Comparison of ENCODE assay signal across 2 fruit fly cellular contexts in the genomic region with DNA sequence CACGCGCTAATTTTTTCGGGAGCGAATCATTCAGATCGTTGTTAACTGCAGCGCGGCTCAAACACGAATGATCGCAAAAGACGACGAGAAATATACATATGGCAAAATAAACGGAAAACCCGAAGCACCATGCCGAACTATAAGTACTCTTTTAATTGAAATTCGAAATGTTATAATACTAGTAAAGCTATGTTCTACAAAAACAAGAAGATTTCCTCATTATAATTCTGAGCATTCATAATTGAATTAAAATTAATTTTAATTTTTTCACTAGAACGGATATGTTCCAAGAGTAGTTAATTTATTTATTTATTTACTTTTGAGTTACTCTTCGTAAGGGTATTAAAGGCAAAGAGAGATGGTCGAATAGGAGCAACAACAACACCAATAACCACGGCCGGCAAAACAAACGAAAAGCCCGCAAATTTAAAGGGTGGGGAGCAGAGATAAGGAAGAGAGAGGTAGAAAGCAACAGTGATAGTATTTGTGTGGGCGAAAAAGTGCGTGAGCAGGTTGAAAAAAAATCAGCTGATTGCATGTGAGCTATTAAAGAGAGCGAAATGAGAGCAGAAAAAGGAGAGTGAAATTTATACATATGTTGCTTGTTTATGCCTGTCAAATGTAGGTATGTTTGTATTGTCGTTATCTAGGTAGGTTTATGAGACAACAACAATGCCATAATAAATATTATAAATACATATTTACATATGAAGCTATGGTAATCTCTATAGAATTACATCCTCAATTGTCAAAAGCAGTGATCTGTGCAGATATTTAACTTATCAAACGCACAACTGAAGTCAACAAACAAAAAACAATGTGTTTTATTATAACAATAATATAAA.
TF ChIP-seq lines count a peak whose summit lies in the region.

No protein-coding gene starts in this region.

TF ChIP-seq in whole organism, embryonic, 481 proteins besides CTCF, POLR2A, EP300 and RAD21 (continued from another document and continues in another):
- peak; percentile 71; the same call in 2 of the 3 replicates for TF ChIP-seq CG11456 (GFP tag; IDR thresholded peaks at IDR 0.05; lab: Robert Waterston, UW)
- no peak for TF ChIP-seq CG13894 (tag; optimal IDR thresholded peaks at IDR 0.05; lab: Kevin White, UChicago)
- no peak for TF ChIP-seq CG16779 (GFP tag; IDR thresholded peaks at IDR 0.05; lab: Robert Waterston, UW)
- TF ChIP-seq danr (GFP tag; IDR thresholded peaks at IDR 0.05; lab: Robert Waterston, UW): peak; percentile 68; the same call in 1 of the 2 replicates
- no peak for TF ChIP-seq Antp (GFP tag; optimal IDR thresholded peaks at IDR 0.05; lab: Kevin White, UChicago)
- no peak for TF ChIP-seq MESR4 (GFP tag; optimal IDR thresholded peaks at IDR 0.05; lab: Kevin White, UChicago)
- no peak for TF ChIP-seq Doc2 (GFP tag; IDR thresholded peaks at IDR 0.05; lab: Robert Waterston, UW)
- peak; percentile 49 for TF ChIP-seq sug (tag; optimal IDR thresholded peaks at IDR 0.05; lab: Kevin White, UChicago)
- peak; percentile 69; the same call in 2 of the 3 replicates for TF ChIP-seq ase (GFP tag; IDR thresholded peaks at IDR 0.05; lab: Robert Waterston, UW)
- TF ChIP-seq CG17361 (GFP tag; IDR thresholded peaks at IDR 0.05; lab: Robert Waterston, UW): peak; percentile 69
- TF ChIP-seq CG10565 (GFP tag; optimal IDR thresholded peaks at IDR 0.05; lab: Kevin White, UChicago): no peak
- TF ChIP-seq tx (GFP tag; optimal IDR thresholded peaks at IDR 0.05; lab: Kevin White, UChicago): no peak
- TF ChIP-seq CG15479 (GFP tag; optimal IDR thresholded peaks at IDR 0.05; lab: Kevin White, UChicago): peak; percentile 69
- peak; percentile 80 for TF ChIP-seq lilli (GFP tag; optimal IDR thresholded peaks at IDR 0.05; lab: Kevin White, UChicago)
- TF ChIP-seq jumu (GFP tag; optimal IDR thresholded peaks at IDR 0.05; lab: Kevin White, UChicago): no peak
- peak; percentile 56 for TF ChIP-seq ap (GFP tag; IDR thresholded peaks at IDR 0.05; lab: Robert Waterston, UW)
- TF ChIP-seq hkb (optimal IDR thresholded peaks at IDR 0.05; lab: Kevin White, UChicago): no peak
- TF ChIP-seq hkb (GFP tag; IDR thresholded peaks at IDR 0.05; lab: Robert Waterston, UW): peak; percentile 76
- TF ChIP-seq H2.0 (GFP tag; IDR thresholded peaks at IDR 0.05; lab: Robert Waterston, UW): peak; percentile 71
- peak; percentile 57 for TF ChIP-seq CG6813 (GFP tag; optimal IDR thresholded peaks at IDR 0.05; lab: Kevin White, UChicago)
- TF ChIP-seq Chrac-16 (GFP tag; optimal IDR thresholded peaks at IDR 0.05; lab: Kevin White, UChicago): peak; percentile 70
- TF ChIP-seq D19B (GFP tag; optimal IDR thresholded peaks at IDR 0.05; lab: Kevin White, UChicago): peak; percentile 23
- no peak for TF ChIP-seq Optix (GFP tag; IDR thresholded peaks at IDR 0.05; lab: Robert Waterston, UW)
- peak; percentile 56 for TF ChIP-seq Ssrp (tag; optimal IDR thresholded peaks at IDR 0.05; lab: Kevin White, UChicago)
- peak; percentile 67 for TF ChIP-seq CG4360 (GFP tag; IDR thresholded peaks at IDR 0.05; lab: Robert Waterston, UW)
- TF ChIP-seq CG34224 (GFP tag; IDR thresholded peaks at IDR 0.05; lab: Robert Waterston, UW; ENCODE audit: partially characterized antibody): no peak
- TF ChIP-seq Hsf (GFP tag; optimal IDR thresholded peaks at IDR 0.05; lab: Kevin White, UChicago): peak; percentile 62
- no peak for TF ChIP-seq pnt (GFP tag; optimal IDR thresholded peaks at IDR 0.05; lab: Kevin White, UChicago)
- peak; percentile 44 for TF ChIP-seq CG4820 (GFP tag; optimal IDR thresholded peaks at IDR 0.05; lab: Kevin White, UChicago)
- peak; percentile 89 for TF ChIP-seq sens (GFP tag; lab: Kevin White, UChicago)
- peak; percentile 42 for TF ChIP-seq Usf (GFP tag; optimal IDR thresholded peaks at IDR 0.05; lab: Kevin White, UChicago)
- TF ChIP-seq CG10543 (GFP tag; optimal IDR thresholded peaks at IDR 0.05; lab: Kevin White, UChicago): peak; percentile 15
- TF ChIP-seq CG10267 (tag; optimal IDR thresholded peaks at IDR 0.05; lab: Kevin White, UChicago): peak; percentile 69
- TF ChIP-seq zen2 (GFP tag; IDR thresholded peaks at IDR 0.05; lab: Robert Waterston, UW; ENCODE audit: partially characterized antibody): no peak
- peak; percentile 10 for TF ChIP-seq CG18011 (GFP tag; optimal IDR thresholded peaks at IDR 0.05; lab: Kevin White, UChicago)
- peak; percentile 15 for TF ChIP-seq ewg (GFP tag; optimal IDR thresholded peaks at IDR 0.05; lab: Kevin White, UChicago)
- TF ChIP-seq C15 (GFP tag; IDR thresholded peaks at IDR 0.05; lab: Robert Waterston, UW): 0 out of 3 replicates have a peak, but pooled peaks have one; percentile 39
- peak; percentile 41 for TF ChIP-seq vfl (GFP tag; optimal IDR thresholded peaks at IDR 0.05; lab: Kevin White, UChicago)
- no peak for TF ChIP-seq disco-r (GFP tag; optimal IDR thresholded peaks at IDR 0.05; lab: Kevin White, UChicago)
- TF ChIP-seq ttk (GFP tag; IDR thresholded peaks at IDR 0.05; lab: Robert Waterston, UW): peak; percentile 72; the same call in 1 of the 2 replicates
- TF ChIP-seq wor (GFP tag; IDR thresholded peaks at IDR 0.05; lab: Robert Waterston, UW): peak; percentile 58
- no peak for TF ChIP-seq CG14965 (GFP tag; optimal IDR thresholded peaks at IDR 0.05; lab: Kevin White, UChicago; ENCODE audit: borderline replicate concordance)
- TF ChIP-seq Awh (GFP tag; IDR thresholded peaks at IDR 0.05; lab: Robert Waterston, UW): peak; percentile 56
- peak; percentile 53; the same call in 2 of the 3 replicates for TF ChIP-seq jigr1 (GFP tag; IDR thresholded peaks at IDR 0.05; lab: Robert Waterston, UW)
- peak; percentile 55 for TF ChIP-seq ATbp (GFP tag; optimal IDR thresholded peaks at IDR 0.05; lab: Kevin White, UChicago)
- TF ChIP-seq CkIIα-i1 (GFP tag; IDR thresholded peaks at IDR 0.05; lab: Robert Waterston, UW): no peak
- TF ChIP-seq CG17186 (GFP tag; optimal IDR thresholded peaks at IDR 0.05; lab: Kevin White, UChicago): no peak
- TF ChIP-seq CG5245 (GFP tag; optimal IDR thresholded peaks at IDR 0.05; lab: Kevin White, UChicago): peak; percentile 18
- TF ChIP-seq pros (GFP tag; optimal IDR thresholded peaks at IDR 0.05; lab: Kevin White, UChicago): no peak
- no peak for TF ChIP-seq pb (GFP tag; optimal IDR thresholded peaks at IDR 0.05; lab: Kevin White, UChicago)
- TF ChIP-seq Max (GFP tag; optimal IDR thresholded peaks at IDR 0.05; lab: Kevin White, UChicago): peak; percentile 12
- TF ChIP-seq nau (GFP tag; optimal IDR thresholded peaks at IDR 0.05; lab: Kevin White, UChicago): peak; percentile 53
- TF ChIP-seq CG3838 (GFP tag; optimal IDR thresholded peaks at IDR 0.05; lab: Kevin White, UChicago): peak; percentile 37
- peak; percentile 50 for TF ChIP-seq CG4404 (GFP tag; IDR thresholded peaks at IDR 0.05; lab: Robert Waterston, UW)
- TF ChIP-seq CG12299 (tag; optimal IDR thresholded peaks at IDR 0.05; lab: Kevin White, UChicago): no peak
- peak; percentile 50 for TF ChIP-seq az2 (GFP tag; optimal IDR thresholded peaks at IDR 0.05; lab: Kevin White, UChicago)
- peak; percentile 64 for TF ChIP-seq esg (GFP tag; conservative IDR thresholded peaks at IDR 0.05; lab: Robert Waterston, UW)
- no peak for TF ChIP-seq CG11560 (tag; IDR thresholded peaks at IDR 0.05; lab: Robert Waterston, UW)
- peak; percentile 18 for TF ChIP-seq CG5180 (GFP tag; optimal IDR thresholded peaks at IDR 0.05; lab: Kevin White, UChicago)
- peak; percentile 86 for TF ChIP-seq CG7839 (tag; optimal IDR thresholded peaks at IDR 0.05; lab: Kevin White, UChicago)
- TF ChIP-seq fru (optimal IDR thresholded peaks at IDR 0.05; lab: Kevin White, UChicago): no peak

TF ChIP-seq in whole organism, prepupa, 60 proteins besides CTCF, POLR2A, EP300 and RAD21 (continued from another document):
- TF ChIP-seq Gug (GFP tag; IDR thresholded peaks at IDR 0.05; lab: Robert Waterston, UW) (peak; percentile 74), CG3032 (tag; optimal IDR thresholded peaks at IDR 0.05; lab: Kevin White, UChicago) (peak; percentile 86), Hr39 (GFP tag; optimal IDR thresholded peaks at IDR 0.05; lab: Kevin White, UChicago) (peak; percentile 79), CG6163 (GFP tag; IDR thresholded peaks at IDR 0.05; lab: Robert Waterston, UW) (peak; percentile 90), Hr4 (GFP tag; optimal IDR thresholded peaks at IDR 0.05; lab: Kevin White, UChicago) (peak; percentile 93), achi (GFP tag; optimal IDR thresholded peaks at IDR 0.05; lab: Kevin White, UChicago) (peak; percentile 88), dac (GFP tag; optimal IDR thresholded peaks at IDR 0.05; lab: Kevin White, UChicago) (peak; percentile 47), CG1621 (tag; optimal IDR thresholded peaks at IDR 0.05; lab: Kevin White, UChicago) (no peak), lz (GFP tag; optimal IDR thresholded peaks at IDR 0.05; lab: Kevin White, UChicago) (peak; percentile 90), CG10631 (GFP tag; optimal IDR thresholded peaks at IDR 0.05; lab: Kevin White, UChicago) (peak; percentile 82), OdsH (GFP tag; optimal IDR thresholded peaks at IDR 0.05; lab: Kevin White, UChicago) (peak; percentile 88), Ets21C (GFP tag; optimal IDR thresholded peaks at IDR 0.05; lab: Kevin White, UChicago) (peak; percentile 80), net (GFP tag; optimal IDR thresholded peaks at IDR 0.05; lab: Kevin White, UChicago) (peak; percentile 93), fd85E (GFP tag; optimal IDR thresholded peaks at IDR 0.05; lab: Kevin White, UChicago) (peak; percentile 41)
TF ChIP-seq in whole organism, prepupa: peak in this region for 58.
